Worm (Caenorhabditis elegans): ENCODE data around the gene C35B1.3.

DNA sequence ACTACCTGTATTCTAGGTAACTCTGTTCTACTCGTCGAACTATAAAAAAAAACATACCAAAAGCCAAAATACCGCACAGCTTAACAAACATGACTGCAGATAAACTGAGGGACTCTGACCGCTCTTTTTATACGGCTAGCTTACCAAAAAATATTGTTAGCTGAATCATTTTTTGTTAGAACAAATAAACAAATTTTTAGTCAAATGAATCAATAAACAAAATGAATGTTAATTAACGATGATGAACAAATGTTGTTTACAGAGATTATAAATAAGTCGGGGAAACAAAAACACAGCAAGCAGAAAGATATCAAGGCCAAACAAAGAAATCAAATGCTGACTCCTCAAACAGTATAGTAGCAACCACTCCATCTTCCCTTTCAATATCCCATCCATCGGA, 17.4 kb upstream of the C35B1.3 start, which contains the start of gene ilys-6:
- no peak for TF ChIP-seq nhr-28 (tag; optimal IDR thresholded peaks at IDR 0.05)
- TF ChIP-seq elt-3 (tag; optimal IDR thresholded peaks at IDR 0.05), result no peak
- no peak for TF ChIP-seq blmp-1 (tag; optimal IDR thresholded peaks at IDR 0.05)
- no peak for TF ChIP-seq nhr-76 (tag; optimal IDR thresholded peaks at IDR 0.05)
- TF ChIP-seq snpc-4 (tag; optimal IDR thresholded peaks at IDR 0.05), result no peak
- no peak for TF ChIP-seq lin-13 (tag; optimal IDR thresholded peaks at IDR 0.05)
- TF ChIP-seq mep-1 (tag; optimal IDR thresholded peaks at IDR 0.05), result no peak
- no peak for TF ChIP-seq unc-39 (tag; optimal IDR thresholded peaks at IDR 0.05)
- no peak for TF ChIP-seq nhr-237 (tag; optimal IDR thresholded peaks at IDR 0.05)
- TF ChIP-seq sem-2 (GFP tag; optimal IDR thresholded peaks at IDR 0.05), result no peak

All from whole organism, mixed stage, embryonic.